Fruit fly (Drosophila melanogaster) whole organism, wandering third instar larva: ENCODE measurements around the gene gammaTub23C.

Source experiments
- HLH106 ChIP-seq: fragments of 200-800 bp; optimal IDR thresholded peaks from 3 replicates; lab custom pipeline; 2019; ENCODE audit warnings: missing biosample characterization, mild to moderate bottlenecking, missing genetic modification characterization, moderate library complexity
- Myc ChIP-seq: fragments of >200 bp; optimal IDR thresholded peaks from 2 replicates; lab custom pipeline; 2017
- ey ChIP-seq: fragments of 200-800 bp; sonication (Bioruptor generic); optimal IDR thresholded peaks from 2 replicates; lab custom pipeline; 2016; ENCODE audit warnings: missing biosample characterization, missing genetic modification characterization
- foxo ChIP-seq, 2 experiments: fragments of 200-800 bp; sonication (Bioruptor generic); optimal IDR thresholded peaks; 2 replicates in 1 of 2; 3 replicates in 1 of 2; lab custom pipeline; 2016 to 2017; ENCODE audit warnings: missing biosample characterization in 2 of 2, missing genetic modification characterization in 2 of 2
- fru ChIP-seq: fragments of 200-800 bp; sonication (Bioruptor generic); optimal IDR thresholded peaks from 3 replicates; lab custom pipeline; 2016; ENCODE audit warnings: missing biosample characterization, mild to moderate bottlenecking, missing genetic modification characterization
- h ChIP-seq: fragments of 200-800 bp; sonication (Bioruptor generic); optimal IDR thresholded peaks from 3 replicates; lab custom pipeline; 2016; ENCODE audit warnings: missing biosample characterization, mild to moderate bottlenecking, missing genetic modification characterization
- lola ChIP-seq: fragments of >200 bp; optimal IDR thresholded peaks from 2 replicates; lab custom pipeline; 2017; ENCODE audit warnings: missing biosample characterization, missing genetic modification characterization
- sv ChIP-seq: fragments of 200-800 bp; sonication (Bioruptor generic); optimal IDR thresholded peaks from 3 replicates; lab custom pipeline; 2016; ENCODE audit warnings: missing biosample characterization, missing genetic modification characterization

dm6 chr2L:2987681-2988381 lies 15.1 kb downstream of the gammaTub23C start, which contains the start of the genes Chd1 and Bem46:
- TF ChIP-seq HLH106 (tag; lab: Kevin White, UChicago), result peak; percentile 92
- TF ChIP-seq fru (GFP tag; lab: Kevin White, UChicago), result no peak
- peak in 1 of 2 experiments; percentile 91 for TF ChIP-seq foxo (GFP tag; optimal IDR thresholded peaks at IDR 0.05; lab: Kevin White, UChicago)
- TF ChIP-seq lola, result no peak
- peak; percentile 73 for TF ChIP-seq Myc (lab: Kevin White, UChicago)
- peak; percentile 72 for TF ChIP-seq ey (GFP tag; lab: Kevin White, UChicago)
- no peak for TF ChIP-seq h (GFP tag; lab: Kevin White, UChicago)
- TF ChIP-seq sv (GFP tag; lab: Kevin White, UChicago), result peak; percentile 80
